Fruit fly (Drosophila melanogaster): ENCODE measurements around the gene colt.

colt gene

DNA sequence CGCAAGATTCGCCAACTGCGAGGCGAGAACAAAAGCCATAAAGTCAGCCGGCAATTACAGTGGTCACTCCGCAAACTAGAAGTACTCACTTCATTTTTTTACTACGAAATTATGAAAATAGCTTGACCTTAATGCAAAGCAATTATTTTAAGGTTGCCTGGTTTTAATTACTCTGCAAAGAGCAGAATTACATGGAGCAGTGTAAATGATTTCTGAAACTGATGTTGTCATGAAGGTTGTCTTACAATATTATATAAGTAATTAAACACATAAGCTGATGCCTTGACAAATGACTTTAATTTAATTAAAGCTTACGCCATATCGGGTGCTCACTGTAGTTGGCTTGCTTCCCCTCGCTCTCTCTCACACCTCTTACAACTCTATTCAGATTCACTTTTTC lies 35.7 kb downstream of the colt start (continued):
- no peak for TF ChIP-seq CG10654 (GFP tag; optimal IDR thresholded peaks at IDR 0.05)
- TF ChIP-seq ato (GFP tag; IDR thresholded peaks at IDR 0.05; ENCODE audit: partially characterized antibody) = no peak
- no peak for TF ChIP-seq Camta (GFP tag; optimal IDR thresholded peaks at IDR 0.05)
- no peak for TF ChIP-seq Doc2 (GFP tag; IDR thresholded peaks at IDR 0.05)
- TF ChIP-seq CG6654 (GFP tag; optimal IDR thresholded peaks at IDR 0.05) = no peak
- TF ChIP-seq cato (GFP tag; optimal IDR thresholded peaks at IDR 0.05; ENCODE audit: borderline replicate concordance) = no peak
- no peak for TF ChIP-seq dan (GFP tag; IDR thresholded peaks at IDR 0.05)
- TF ChIP-seq lab (GFP tag; optimal IDR thresholded peaks at IDR 0.05) = peak; percentile 74
- TF ChIP-seq tll (GFP tag; optimal IDR thresholded peaks at IDR 0.05) = no peak
- peak; percentile 68 for TF ChIP-seq CG7839 (tag; optimal IDR thresholded peaks at IDR 0.05)
- no peak for TF ChIP-seq gce (GFP tag; IDR thresholded peaks at IDR 0.05)
- TF ChIP-seq zen2 (GFP tag; IDR thresholded peaks at IDR 0.05; ENCODE audit: partially characterized antibody) = no peak
- TF ChIP-seq CG17186 (GFP tag; optimal IDR thresholded peaks at IDR 0.05) = no peak
- TF ChIP-seq CG10543 (GFP tag; optimal IDR thresholded peaks at IDR 0.05) = no peak
- peak; percentile 60; the same call in 2 of the 3 replicates for TF ChIP-seq so (GFP tag; IDR thresholded peaks at IDR 0.05)
- TF ChIP-seq CG4820 (GFP tag; optimal IDR thresholded peaks at IDR 0.05) = peak; percentile 30
- peak; percentile 2 for TF ChIP-seq CG10979 (tag; optimal IDR thresholded peaks at IDR 0.05)
- no peak for TF ChIP-seq CG18476 (GFP tag; optimal IDR thresholded peaks at IDR 0.05)
- peak; percentile 2 for TF ChIP-seq Asciz (GFP tag; optimal IDR thresholded peaks at IDR 0.05)
- no peak for TF ChIP-seq Side (GFP tag; optimal IDR thresholded peaks at IDR 0.05)
- peak; percentile 69 for TF ChIP-seq Fer1 (GFP tag; optimal IDR thresholded peaks at IDR 0.05)
- no peak for TF ChIP-seq luna (GFP tag; optimal IDR thresholded peaks at IDR 0.05)
- no peak for TF ChIP-seq CG7987 (GFP tag; optimal IDR thresholded peaks at IDR 0.05)
- TF ChIP-seq Hr39 (optimal IDR thresholded peaks at IDR 0.05) = no peak
- no peak for TF ChIP-seq CG31388 (GFP tag; optimal IDR thresholded peaks at IDR 0.05)
- no peak for TF ChIP-seq Trl (optimal IDR thresholded peaks at IDR 0.05)
- no peak for TF ChIP-seq Trl (GFP tag; optimal IDR thresholded peaks at IDR 0.05)
- peak; percentile 67 for TF ChIP-seq al (GFP tag; IDR thresholded peaks at IDR 0.05)
- TF ChIP-seq CG9609 (GFP tag; optimal IDR thresholded peaks at IDR 0.05) = peak; percentile 23
- no peak; the same call in 1 of the 2 replicates for TF ChIP-seq Adf1 (GFP tag; IDR thresholded peaks at IDR 0.05)
- no peak for TF ChIP-seq cg (GFP tag; optimal IDR thresholded peaks at IDR 0.05)
- peak; percentile 42 for TF ChIP-seq CG31441 (GFP tag; IDR thresholded peaks at IDR 0.05)
- no peak for TF ChIP-seq sima (GFP tag; optimal IDR thresholded peaks at IDR 0.05)
- TF ChIP-seq sr (GFP tag; IDR thresholded peaks at IDR 0.05) = no peak
- TF ChIP-seq Taf1 (GFP tag; IDR thresholded peaks at IDR 0.05) = no peak
- TF ChIP-seq bab2 (GFP tag; optimal IDR thresholded peaks at IDR 0.05) = peak; percentile 12
- TF ChIP-seq scrt (GFP tag; optimal IDR thresholded peaks at IDR 0.05) = peak; percentile 54
- TF ChIP-seq kni (GFP tag; optimal IDR thresholded peaks at IDR 0.05) = no peak
- peak; percentile 73 for TF ChIP-seq Rfx (GFP tag; IDR thresholded peaks at IDR 0.05)
- TF ChIP-seq chif (GFP tag; optimal IDR thresholded peaks at IDR 0.05) = peak in 1 of 2 experiments; percentile 4
- TF ChIP-seq CG1647 (GFP tag; optimal IDR thresholded peaks at IDR 0.05) = no peak
- TF ChIP-seq crp (GFP tag; optimal IDR thresholded peaks at IDR 0.05) = no peak
- TF ChIP-seq wdn (GFP tag; IDR thresholded peaks at IDR 0.05) = peak; percentile 34; the same call in 1 of the 2 replicates
- TF ChIP-seq CG3407 (GFP tag; optimal IDR thresholded peaks at IDR 0.05) = no peak
- peak; percentile 56 for TF ChIP-seq CG10147 (GFP tag; optimal IDR thresholded peaks at IDR 0.05)
- TF ChIP-seq CG10959 (GFP tag; IDR thresholded peaks at IDR 0.05) = no peak
- no peak for TF ChIP-seq tap (tag; optimal IDR thresholded peaks at IDR 0.05)
- TF ChIP-seq HLHmδ (GFP tag; optimal IDR thresholded peaks at IDR 0.05) = no peak
- TF ChIP-seq CG30403 (GFP tag; optimal IDR thresholded peaks at IDR 0.05) = peak; percentile 58
- no peak for TF ChIP-seq CG4360 (GFP tag; IDR thresholded peaks at IDR 0.05)
- TF ChIP-seq cwo (GFP tag; optimal IDR thresholded peaks at IDR 0.05) = peak; percentile 54
- TF ChIP-seq Awh (GFP tag; IDR thresholded peaks at IDR 0.05) = no peak
